Worm (Caenorhabditis elegans) whole organism, late embryonic: ENCODE measurements around the gene srlf-11.

ENCODE experiments used
- C08G9.2 ChIP-seq: sonication (generic microtip); optimal IDR thresholded peaks from 2 replicates; lab custom pipeline; 2016; ENCODE audit warnings: mild to moderate bottlenecking, missing genetic modification characterization, moderate library complexity, missing compliant biosample characterization
- K02D7.2 ChIP-seq: sonication (generic microtip); optimal IDR thresholded peaks from 2 replicates; lab custom pipeline; 2017; ENCODE audit warnings: mild to moderate bottlenecking, missing genetic modification characterization, missing compliant biosample characterization
- ahr-1 ChIP-seq: sonication (generic microtip); optimal IDR thresholded peaks from 2 replicates; lab custom pipeline; 2016; ENCODE audit warnings: missing genetic modification characterization, missing compliant biosample characterization
- ceh-14 ChIP-seq: sonication (generic microtip); optimal IDR thresholded peaks from 2 replicates; lab custom pipeline; 2016; ENCODE audit warnings: missing genotype, missing genetic modification characterization, missing compliant biosample characterization
- ceh-18 ChIP-seq: sonication (generic microtip); optimal IDR thresholded peaks from 2 replicates; lab custom pipeline; 2016; ENCODE audit warnings: missing genetic modification characterization, missing compliant biosample characterization
- ceh-19 ChIP-seq: fragments of 200-800 bp; sonication (Bioruptor generic); optimal IDR thresholded peaks from 2 replicates; lab custom pipeline; 2018; ENCODE audit warnings: mild to moderate bottlenecking, missing genetic modification characterization, missing compliant biosample characterization
- ceh-2 ChIP-seq: sonication (generic microtip); optimal IDR thresholded peaks from 2 replicates; lab custom pipeline; 2016; ENCODE audit warnings: missing genotype, missing genetic modification characterization, missing compliant biosample characterization
- ceh-22 ChIP-seq: sonication (generic microtip); optimal IDR thresholded peaks from 2 replicates; lab custom pipeline; 2017; ENCODE audit warnings: missing biosample characterization, missing genetic modification characterization
- ceh-31 ChIP-seq: sonication (generic microtip); optimal IDR thresholded peaks from 2 replicates; lab custom pipeline; 2016; ENCODE audit warnings: missing genetic modification characterization, missing compliant biosample characterization
- ceh-34 ChIP-seq: sonication (generic microtip); optimal IDR thresholded peaks from 2 replicates; lab custom pipeline; 2016; ENCODE audit warnings: mild to moderate bottlenecking, missing genetic modification characterization, missing compliant biosample characterization
- ceh-45 ChIP-seq: fragments of 200-800 bp; sonication (Bioruptor generic); IDR thresholded peaks from 2 replicates; pipeline ENCODE4 v1.3.6; 2022; ENCODE audit warnings: missing genetic modification reagents, missing genetic modification characterization, missing compliant biosample characterization
- ceh-6 ChIP-seq: fragments of 200-800 bp; sonication (Bioruptor generic); optimal IDR thresholded peaks from 2 replicates; lab custom pipeline; 2018; ENCODE audit warnings: mild to moderate bottlenecking, missing genetic modification characterization, missing compliant biosample characterization
- ceh-9 ChIP-seq: sonication (generic microtip); optimal IDR thresholded peaks from 2 replicates; lab custom pipeline; 2016; ENCODE audit warnings: mild to moderate bottlenecking, missing genetic modification characterization, inconsistent platforms, missing compliant biosample characterization
- che-1 ChIP-seq: sonication (generic microtip); optimal IDR thresholded peaks from 2 replicates; lab custom pipeline; 2016; ENCODE audit warnings: mild to moderate bottlenecking, missing genetic modification characterization, missing compliant biosample characterization
- dmd-4 ChIP-seq: sonication (generic microtip); optimal IDR thresholded peaks from 2 replicates; lab custom pipeline; 2016; ENCODE audit warnings: borderline replicate concordance, missing genetic modification characterization, missing compliant biosample characterization
- dve-1 ChIP-seq: sonication (generic microtip); optimal IDR thresholded peaks from 2 replicates; lab custom pipeline; 2017; ENCODE audit warnings: antibody characterized with exemption, mild to moderate bottlenecking, missing genetic modification characterization, missing compliant biosample characterization
- elt-2 ChIP-seq: sonication (generic microtip); optimal IDR thresholded peaks from 2 replicates; lab custom pipeline; 2016; ENCODE audit warnings: missing genetic modification reagents, missing genetic modification characterization, missing compliant biosample characterization
- ets-4 ChIP-seq: sonication (generic microtip); optimal IDR thresholded peaks from 2 replicates; lab custom pipeline; 2016; ENCODE audit warnings: missing genetic modification characterization, missing compliant biosample characterization
- eyg-1 ChIP-seq: sonication (generic microtip); optimal IDR thresholded peaks from 2 replicates; lab custom pipeline; 2016; ENCODE audit warnings: missing genotype, missing genetic modification characterization, missing compliant biosample characterization
- hlh-13 ChIP-seq: fragments of 200-800 bp; sonication (Bioruptor generic); optimal IDR thresholded peaks from 2 replicates; lab custom pipeline; 2018; ENCODE audit warnings: mild to moderate bottlenecking, missing genetic modification characterization, missing compliant biosample characterization
- hlh-15 ChIP-seq: sonication (generic microtip); optimal IDR thresholded peaks from 2 replicates; lab custom pipeline; 2016; ENCODE audit warnings: missing genetic modification characterization, missing compliant biosample characterization
- hlh-30 ChIP-seq: sonication (generic microtip); optimal IDR thresholded peaks from 2 replicates; lab custom pipeline; 2017; ENCODE audit warnings: antibody characterized with exemption, missing genetic modification characterization, missing compliant biosample characterization; ENCODE audit not compliant: insufficient read depth
- lim-6 ChIP-seq: sonication (generic microtip); optimal IDR thresholded peaks from 2 replicates; lab custom pipeline; 2016; ENCODE audit warnings: missing genetic modification characterization, missing compliant biosample characterization
- madf-2 ChIP-seq: sonication (generic microtip); optimal IDR thresholded peaks from 2 replicates; lab custom pipeline; 2017; ENCODE audit warnings: missing genetic modification characterization, missing compliant biosample characterization
- mec-3 ChIP-seq: sonication (generic microtip); optimal IDR thresholded peaks from 2 replicates; lab custom pipeline; 2016; ENCODE audit warnings: borderline replicate concordance, missing genetic modification characterization, missing compliant biosample characterization
- nhr-11 ChIP-seq: fragments of 150-350 bp; optimal IDR thresholded peaks from 2 replicates; lab custom pipeline; 2014; ENCODE audit warnings: missing biosample characterization, missing genetic modification characterization
- nhr-232 ChIP-seq: sonication (generic microtip); optimal IDR thresholded peaks from 2 replicates; lab custom pipeline; 2016; ENCODE audit warnings: missing genetic modification characterization, missing compliant biosample characterization
- npax-4 ChIP-seq: sonication (generic microtip); optimal IDR thresholded peaks from 2 replicates; lab custom pipeline; 2016; ENCODE audit warnings: missing genetic modification characterization, missing compliant biosample characterization
- pat-9 ChIP-seq: fragments of 200-800 bp; sonication (Bioruptor generic); optimal IDR thresholded peaks from 2 replicates; lab custom pipeline; 2018; ENCODE audit warnings: mild to moderate bottlenecking, missing genetic modification characterization, moderate library complexity, missing compliant biosample characterization
- pax-1 ChIP-seq: fragments of 150-350 bp; optimal IDR thresholded peaks from 2 replicates; lab custom pipeline; 2014; ENCODE audit warnings: missing biosample characterization, missing genetic modification characterization
- pha-2 ChIP-seq: sonication (generic microtip); optimal IDR thresholded peaks from 2 replicates; lab custom pipeline; 2017; ENCODE audit warnings: mild to moderate bottlenecking, missing genetic modification characterization, missing compliant biosample characterization
- pha-4 ChIP-seq: fragments of 150-350 bp; optimal IDR thresholded peaks from 2 replicates; lab custom pipeline; 2018; ENCODE audit warnings: missing biosample characterization, missing genetic modification reagents, missing genetic modification characterization
- pros-1 ChIP-seq: fragments of 150-350 bp; optimal IDR thresholded peaks from 2 replicates; lab custom pipeline; 2014; ENCODE audit warnings: missing biosample characterization, missing genetic modification reagents, missing genetic modification characterization
- ref-2 ChIP-seq: sonication (generic microtip); optimal IDR thresholded peaks from 2 replicates; lab custom pipeline; 2016; ENCODE audit warnings: missing genetic modification characterization, missing compliant biosample characterization
- sdc-2 ChIP-seq: sonication (generic microtip); optimal IDR thresholded peaks from 2 replicates; lab custom pipeline; 2016; ENCODE audit warnings: missing genotype, missing genetic modification characterization, missing compliant biosample characterization
- sox-2 ChIP-seq: fragments of 200-800 bp; sonication (Bioruptor generic); IDR thresholded peaks from 2 replicates; pipeline ENCODE4 v1.3.6; 2022; ENCODE audit warnings: missing genetic modification reagents, missing genetic modification characterization, missing compliant biosample characterization
- sox-4 ChIP-seq: sonication (generic microtip); optimal IDR thresholded peaks from 2 replicates; lab custom pipeline; 2017; ENCODE audit warnings: mild to moderate bottlenecking, missing genetic modification characterization, inconsistent platforms, missing compliant biosample characterization
- syd-9 ChIP-seq: sonication (generic microtip); optimal IDR thresholded peaks from 2 replicates; lab custom pipeline; 2016; ENCODE audit warnings: mild to moderate bottlenecking, missing genetic modification characterization, moderate library complexity, missing compliant biosample characterization
- ttx-3 ChIP-seq: sonication (generic microtip); optimal IDR thresholded peaks from 2 replicates; lab custom pipeline; 2016; ENCODE audit warnings: missing genetic modification reagents, missing genetic modification characterization, missing compliant biosample characterization
- unc-3 ChIP-seq, 2 experiments: fragments of 200-800 bp in 1 of 2; sonication (Bioruptor generic) in 1 of 2; sonication (generic microtip) in 1 of 2; conservative IDR thresholded peaks in 1 of 2; optimal IDR thresholded peaks in 1 of 2; 2 replicates each; pipeline versions ENCODE4 v1.3.6 to Lab custom; 2016 to 2022; ENCODE audit warnings: missing compliant biosample characterization in 2 of 2, missing genetic modification characterization in 2 of 2, missing genetic modification reagents in 1 of 2
- unc-42 ChIP-seq: sonication (generic microtip); optimal IDR thresholded peaks from 2 replicates; lab custom pipeline; 2016; ENCODE audit warnings: missing genotype, missing genetic modification characterization, missing compliant biosample characterization
- unc-86 ChIP-seq: sonication (generic microtip); optimal IDR thresholded peaks from 2 replicates; lab custom pipeline; 2016; ENCODE audit warnings: missing genetic modification characterization, missing compliant biosample characterization
- zip-5 ChIP-seq: sonication (generic microtip); optimal IDR thresholded peaks from 2 replicates; lab custom pipeline; 2016; ENCODE audit warnings: missing genetic modification characterization, missing compliant biosample characterization
- ztf-16 ChIP-seq: sonication (generic microtip); optimal IDR thresholded peaks from 2 replicates; lab custom pipeline; 2017; ENCODE audit warnings: missing genetic modification characterization, missing compliant biosample characterization

srlf-11 gene

ce11 chrIV:10899091-10899490, 13.3 kb upstream of the srlf-11 start, which contains the start of the genes F13E9.9 and F13E9.19:
F13E9.9 (minus strand) TSS chrIV:10899191.
F13E9.19 (plus strand) TSS chrIV:10899406.
- no peak for TF ChIP-seq ceh-31
- no peak for TF ChIP-seq pat-9
- TF ChIP-seq hlh-15 = no peak
- TF ChIP-seq pha-2 = no peak

- TF ChIP-seq unc-3 (GFP tag; conservative IDR thresholded peaks at IDR 0.05; lab: Robert Waterston, UW) (no peak), unc-3 (tag; optimal IDR thresholded peaks at IDR 0.05; lab: Kevin White, UChicago) (no peak), nhr-232 (tag; lab: Kevin White, UChicago) (no peak), ets-4 (tag; lab: Kevin White, UChicago) (no peak), npax-4 (tag; lab: Kevin White, UChicago) (no peak), sdc-2 (no peak), hlh-30 (tag; lab: Kevin White, UChicago) (no peak)
These were observed 12.3 kb upstream of the srlf-11 start for ce11 chrIV:10898160-10898559.

ce11 chrIV:10896512-10896911, 10.7 kb upstream of the srlf-11 start, which contains the start of gene srlf-13:
srlf-13 (minus strand) TSS chrIV:10896612.
- TF ChIP-seq sox-2 (GFP tag; lab: Robert Waterston, UW) (no peak), zip-5 (tag; lab: Kevin White, UChicago) (no peak), nhr-11 (no peak), nhr-232 (tag; lab: Kevin White, UChicago) (no peak), ceh-34 (tag; lab: Kevin White, UChicago) (no peak), ceh-18 (tag; lab: Kevin White, UChicago) (no peak), hlh-13 (no peak), ceh-31 (no peak), unc-3 (GFP tag; conservative IDR thresholded peaks at IDR 0.05; lab: Robert Waterston, UW) (no peak), unc-3 (tag; optimal IDR thresholded peaks at IDR 0.05; lab: Kevin White, UChicago) (no peak), madf-2 (tag; lab: Kevin White, UChicago) (no peak), pax-1 (no peak), ceh-14 (tag; lab: Kevin White, UChicago) (no peak), ahr-1 (tag; lab: Kevin White, UChicago) (no peak), lim-6 (tag; lab: Kevin White, UChicago) (no peak), hlh-15 (no peak), unc-42 (tag; lab: Kevin White, UChicago) (no peak), sox-4 (tag; lab: Kevin White, UChicago) (no peak), ztf-16 (no peak), dmd-4 (tag; lab: Kevin White, UChicago) (no peak), ceh-2 (no peak)

- TF ChIP-seq ceh-9 (tag; lab: Kevin White, UChicago) = no peak
- no peak for TF ChIP-seq che-1
- no peak for TF ChIP-seq ceh-19 (GFP tag; lab: Kevin White, UChicago)
- TF ChIP-seq elt-2 (tag; lab: Kevin White, UChicago) = no peak
- TF ChIP-seq ceh-22 = no peak
- no peak for TF ChIP-seq C08G9.2
- TF ChIP-seq hlh-15 = no peak
- no peak for TF ChIP-seq dmd-4 (tag; lab: Kevin White, UChicago)
- no peak for TF ChIP-seq ahr-1 (tag; lab: Kevin White, UChicago)
- no peak for TF ChIP-seq unc-86 (tag; lab: Kevin White, UChicago)
- no peak for TF ChIP-seq sdc-2
- no peak for TF ChIP-seq syd-9 (tag; lab: Kevin White, UChicago)
- TF ChIP-seq, all 69 proteins: peak for 0
These were observed 8.4 kb upstream of the srlf-11 start, which contains the start of gene srlf-14 for ce11 chrIV:10894255-10894654. srlf-14 (minus strand) TSS chrIV:10894355.

- TF ChIP-seq ceh-45 (GFP tag; lab: Robert Waterston, UW) (no peak), dve-1 (tag; lab: Kevin White, UChicago) (no peak), pha-4 (tag; lab: Kevin White, UChicago) (no peak), mec-3 (tag; lab: Kevin White, UChicago) (no peak), ceh-6 (no peak), eyg-1 (no peak), ceh-22 (no peak), hlh-13 (no peak), ets-4 (tag; lab: Kevin White, UChicago) (no peak), syd-9 (tag; lab: Kevin White, UChicago) (no peak), ceh-9 (tag; lab: Kevin White, UChicago) (no peak), nhr-11 (no peak), ceh-31 (no peak), ref-2 (no peak), dmd-4 (tag; lab: Kevin White, UChicago) (no peak), ttx-3 (no peak), pros-1 (tag; lab: Kevin White, UChicago) (no peak), K02D7.2 (tag; lab: Kevin White, UChicago) (no peak)
These were observed 6.2 kb upstream of the srlf-11 start, which contains the start of gene srlf-12 for ce11 chrIV:10891993-10892392. srlf-12 (minus strand) TSS chrIV:10892093.
